Worm (Caenorhabditis elegans) whole organism, L4 larva: ENCODE results near the gene gstk-2.

Source experiments
- F49E8.2 ChIP-seq: sonication (generic microtip); optimal IDR thresholded peaks from 2 replicates; lab custom pipeline; 2016; ENCODE audit warnings: missing compliant biosample characterization, mild to moderate bottlenecking, missing genetic modification characterization, borderline replicate concordance
- ama-1 ChIP-seq: fragments of 150-350 bp; optimal IDR thresholded peaks from 2 replicates; lab custom pipeline; 2014; ENCODE audit warnings: inconsistent platforms, mixed read lengths
- arid-1 ChIP-seq: fragments of 200-800 bp; sonication (Bioruptor generic); conservative IDR thresholded peaks from 2 replicates; pipeline ENCODE4 v1.3.6; 2022; ENCODE audit warnings: missing genetic modification reagents, missing genetic modification characterization, missing compliant biosample characterization
- ceh-62 ChIP-seq: sonication (generic microtip); optimal IDR thresholded peaks from 2 replicates; lab custom pipeline; 2017; ENCODE audit warnings: missing biosample characterization, missing genetic modification characterization
- ces-1 ChIP-seq: fragments of 150-350 bp; sonication (generic microtip); optimal IDR thresholded peaks from 4 replicates; lab custom pipeline; 2014; ENCODE audit warnings: missing biosample characterization, missing genetic modification reagents, missing genetic modification characterization
- daf-12 ChIP-seq: fragments of 150-350 bp; optimal IDR thresholded peaks from 2 replicates; lab custom pipeline; 2014; ENCODE audit warnings: missing biosample characterization, missing genetic modification reagents, missing genetic modification characterization
- daf-16 ChIP-seq, 3 experiments: sonication (generic microtip); optimal IDR thresholded peaks; 2 replicates each; lab custom pipeline; 2016 to 2017; ENCODE audit warnings: missing genetic modification characterization in 3 of 3, missing genetic modification reagents in 3 of 3, mild to moderate bottlenecking in 2 of 3, missing compliant biosample characterization in 2 of 3, missing biosample characterization in 1 of 3, moderate library complexity in 1 of 3
- daf-19 ChIP-seq: fragments of 200-800 bp; sonication (Bioruptor generic); conservative IDR thresholded peaks from 2 replicates; pipeline ENCODE4 v1.3.6; 2022; ENCODE audit warnings: missing genetic modification characterization, missing compliant biosample characterization
- dpl-1 ChIP-seq: fragments of 150-350 bp; optimal IDR thresholded peaks from 2 replicates; lab custom pipeline; 2014; ENCODE audit warnings: missing biosample characterization, missing genetic modification reagents, missing genetic modification characterization
- dve-1 ChIP-seq: sonication (generic microtip); optimal IDR thresholded peaks from 2 replicates; lab custom pipeline; 2017; ENCODE audit warnings: antibody characterized with exemption, mild to moderate bottlenecking, missing genetic modification characterization, missing compliant biosample characterization; ENCODE audit not compliant: insufficient read depth
- egl-43 ChIP-seq: fragments of 200-800 bp; sonication (Bioruptor generic); IDR thresholded peaks from 2 replicates; pipeline ENCODE4 v1.3.6; 2022; ENCODE audit warnings: missing genetic modification reagents, missing genetic modification characterization, missing compliant biosample characterization
- hif-1 ChIP-seq, 2 experiments: sonication (generic microtip); optimal IDR thresholded peaks; 2 replicates each; lab custom pipeline; 2016 to 2017; ENCODE audit warnings: missing compliant biosample characterization in 2 of 2, missing genetic modification characterization in 2 of 2, missing genetic modification reagents in 2 of 2, missing genotype in 2 of 2, mild to moderate bottlenecking in 1 of 2
- hlh-11 ChIP-seq: fragments of 200-800 bp; sonication (Bioruptor generic); optimal IDR thresholded peaks from 2 replicates; lab custom pipeline; 2018; ENCODE audit warnings: mild to moderate bottlenecking, missing genetic modification characterization, missing compliant biosample characterization
- hlh-30 ChIP-seq: sonication (generic microtip); optimal IDR thresholded peaks from 2 replicates; lab custom pipeline; 2017; ENCODE audit warnings: antibody characterized with exemption, mild to moderate bottlenecking, missing genetic modification characterization, missing compliant biosample characterization; ENCODE audit not compliant: insufficient read depth
- hmg-1.1 ChIP-seq: fragments of 200-800 bp; sonication (Bioruptor generic); IDR thresholded peaks from 2 replicates; pipeline ENCODE4 v1.3.6; 2022; ENCODE audit warnings: missing genetic modification reagents, missing genetic modification characterization, missing compliant biosample characterization
- lir-3 ChIP-seq: sonication (generic microtip); optimal IDR thresholded peaks from 2 replicates; lab custom pipeline; 2016; ENCODE audit warnings: mild to moderate bottlenecking, missing genetic modification characterization, missing compliant biosample characterization
- mdl-1 ChIP-seq, 2 experiments: fragments of 150-350 bp in 1 of 2; sonication (generic microtip) in 1 of 2; optimal IDR thresholded peaks; 2 replicates each; lab custom pipeline; 2014 to 2017; ENCODE audit warnings: missing biosample characterization in 2 of 2, missing genetic modification characterization in 2 of 2
- mdt-29 ChIP-seq: fragments of 200-800 bp; sonication (Bioruptor generic); IDR thresholded peaks from 2 replicates; pipeline ENCODE4 v1.3.6; 2022; ENCODE audit warnings: missing genetic modification reagents, missing genetic modification characterization, missing compliant biosample characterization
- mep-1 ChIP-seq: fragments of 150-350 bp; sonication (generic microtip); optimal IDR thresholded peaks from 3 replicates; lab custom pipeline; 2014; ENCODE audit warnings: missing biosample characterization, missing genetic modification characterization
- nhr-28 ChIP-seq: fragments of 150-350 bp; optimal IDR thresholded peaks from 2 replicates; lab custom pipeline; 2014; ENCODE audit warnings: missing biosample characterization, missing genetic modification characterization
- nhr-48 ChIP-seq: sonication (generic microtip); optimal IDR thresholded peaks from 2 replicates; lab custom pipeline; 2016; ENCODE audit warnings: mild to moderate bottlenecking, missing genetic modification characterization, missing compliant biosample characterization
- pqm-1 ChIP-seq: sonication (generic microtip); optimal IDR thresholded peaks from 2 replicates; lab custom pipeline; 2017; ENCODE audit warnings: missing biosample characterization, missing genetic modification characterization
- spr-1 ChIP-seq: sonication (generic microtip); optimal IDR thresholded peaks from 2 replicates; lab custom pipeline; 2016; ENCODE audit warnings: mild to moderate bottlenecking, missing genetic modification characterization, missing compliant biosample characterization
- unc-39 ChIP-seq: sonication (generic microtip); optimal IDR thresholded peaks from 2 replicates; lab custom pipeline; 2017; ENCODE audit warnings: missing biosample characterization, missing genetic modification characterization
- zip-2 ChIP-seq: fragments of 150-350 bp; optimal IDR thresholded peaks from 2 replicates; lab custom pipeline; 2014; ENCODE audit warnings: missing biosample characterization, missing genetic modification characterization

gstk-2 gene

DNA sequence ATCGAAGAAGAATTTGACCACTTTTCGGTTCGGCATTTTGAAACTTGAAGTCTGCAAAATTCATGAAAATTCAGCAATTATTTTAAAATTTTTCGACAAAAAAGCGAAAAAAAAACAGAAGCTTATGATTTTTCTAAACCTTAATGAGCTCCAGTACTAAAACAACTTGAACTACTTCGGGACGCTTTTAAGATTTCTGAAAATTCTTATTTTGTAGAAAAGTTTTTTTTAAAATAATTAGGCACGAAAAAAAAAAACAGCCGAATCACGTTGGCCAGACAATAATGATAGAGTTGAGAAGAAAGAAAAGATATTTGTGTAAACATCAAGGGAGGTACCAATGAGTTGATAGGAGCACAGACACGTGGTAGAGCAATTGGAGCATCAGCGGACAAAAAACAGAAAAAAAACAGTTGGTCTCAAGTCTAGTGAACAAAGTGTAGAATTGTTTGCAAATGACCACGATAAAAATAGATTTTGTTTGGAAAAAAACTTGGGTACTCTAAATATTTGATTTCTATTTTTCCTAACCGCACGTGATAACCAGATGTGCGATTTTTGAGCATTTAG, at the start of gene gstk-2:
Gene gstk-2 (minus strand): TSS at position 51 of the 570 bp plus-strand sequence.
- TF ChIP-seq nhr-48 (tag; lab: Kevin White, UChicago) (no peak), nhr-28 (tag; lab: Kevin White, UChicago) (peak; percentile 4), hlh-30 (tag; lab: Kevin White, UChicago) (peak; percentile 40), mdl-1 (tag; optimal IDR thresholded peaks at IDR 0.05; lab: Kevin White, UChicago) (peak in 1 of 2 experiments; percentile 11), daf-16 (GFP tag; optimal IDR thresholded peaks at IDR 0.05; lab: Kevin White, UChicago) (peak in 1 of 2 experiments; percentile 74), daf-16 (tag; optimal IDR thresholded peaks at IDR 0.05; lab: Kevin White, UChicago) (peak; percentile 26), hlh-11 (tag; lab: Kevin White, UChicago) (peak; percentile 10)

- TF ChIP-seq nhr-28 (tag; lab: Kevin White, UChicago) (peak; percentile 12), hlh-30 (tag; lab: Kevin White, UChicago) (peak; percentile 75), dve-1 (tag; lab: Kevin White, UChicago) (peak; percentile 2), daf-12 (tag; lab: Kevin White, UChicago) (no peak), dpl-1 (GFP tag; lab: Kevin White, UChicago) (peak; percentile 28), F49E8.2 (tag; lab: Kevin White, UChicago) (no peak)
Observed at ce11 chrIV:7291066-7291465, 49.0 kb upstream of the gstk-2 start.

DNA sequence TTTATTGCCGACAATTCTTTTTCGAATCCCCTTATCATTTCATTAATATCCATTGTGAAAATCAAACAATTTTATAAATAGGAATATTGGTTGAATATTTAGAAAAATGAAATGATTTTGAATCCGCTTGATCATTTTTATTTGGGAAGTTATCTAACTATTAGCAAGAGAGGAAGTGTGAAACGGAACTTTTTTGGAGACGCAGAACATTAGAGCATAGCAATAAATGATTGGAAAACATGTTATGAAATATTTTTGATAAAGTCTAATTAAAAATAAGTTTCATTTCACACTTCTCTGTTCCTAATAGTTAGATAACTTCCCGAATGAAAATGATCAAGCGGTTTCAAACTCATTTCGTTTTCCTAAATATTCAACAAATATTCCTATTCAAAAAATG, 45.4 kb upstream of the gstk-2 start, which contains the start of gene F42C5.3:
Gene F42C5.3 (minus strand): TSS at position 101 of the 400 bp plus-strand sequence.
- TF ChIP-seq dpl-1 (GFP tag; lab: Kevin White, UChicago): no peak

- TF ChIP-seq pqm-1 (tag; lab: Kevin White, UChicago) (peak; percentile 61), nhr-28 (tag; lab: Kevin White, UChicago) (peak; percentile 25), spr-1 (tag; lab: Kevin White, UChicago) (no peak)
Observed at ce11 chrIV:7285839-7286238, 43.8 kb upstream of the gstk-2 start, which contains the start of gene C06E4.8. Gene C06E4.8, minus strand, starts transcription at chrIV:7285875.

DNA sequence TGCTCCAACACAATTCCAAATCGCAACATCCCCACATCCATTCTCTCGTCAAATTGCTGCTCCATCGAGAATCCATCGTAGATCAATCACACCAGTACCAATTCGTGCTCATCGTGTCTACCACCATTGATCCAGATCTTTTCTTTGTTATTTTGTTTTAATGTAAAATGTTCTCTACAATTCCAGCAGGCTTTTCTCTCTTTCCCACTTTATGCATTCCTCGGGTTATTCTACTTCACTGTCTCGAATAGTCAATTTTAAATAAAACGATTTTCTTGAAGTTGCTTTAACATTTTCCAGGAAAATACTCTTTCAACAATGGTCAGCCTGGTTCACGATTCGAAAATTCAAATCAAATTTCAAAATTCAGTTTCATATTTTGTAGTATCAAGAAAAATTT, 40.9 kb upstream of the gstk-2 start, which contains the start of gene C06E4.1:
Gene C06E4.1 (plus strand): TSS at position 301 of the 400 bp plus-strand sequence.
- TF ChIP-seq ama-1 (lab: Kevin White, UChicago) (no peak), arid-1 (GFP tag; lab: Robert Waterston, UW) (no peak), mdt-29 (GFP tag; lab: Robert Waterston, UW) (no peak), lir-3 (tag; lab: Kevin White, UChicago) (no peak), hlh-11 (tag; lab: Kevin White, UChicago) (no peak), F49E8.2 (tag; lab: Kevin White, UChicago) (no peak), ces-1 (GFP tag; lab: Kevin White, UChicago) (no peak), zip-2 (tag; lab: Kevin White, UChicago) (no peak), ceh-62 (no peak), hif-1 (tag; optimal IDR thresholded peaks at IDR 0.05; lab: Kevin White, UChicago) (no peak), mep-1 (no peak), pqm-1 (tag; lab: Kevin White, UChicago) (no peak), unc-39 (tag; lab: Kevin White, UChicago) (no peak), egl-43 (GFP tag; lab: Robert Waterston, UW) (no peak), daf-19 (GFP tag; lab: Robert Waterston, UW) (no peak)
- TF ChIP-seq, all 104 proteins: peak for 0

- no peak for TF ChIP-seq hmg-1.1 (GFP tag; lab: Robert Waterston, UW)
- no peak for TF ChIP-seq mep-1
- no peak for TF ChIP-seq zip-2 (tag; lab: Kevin White, UChicago)
Observed at ce11 chrIV:7276661-7277060, 34.6 kb upstream of the gstk-2 start, which contains the start of gene C06E4.2. Gene C06E4.2, plus strand, starts transcription at chrIV:7276961.
